Fruit fly (Drosophila melanogaster): Measurements from ENCODE around the gene mRpL1.

DNA sequence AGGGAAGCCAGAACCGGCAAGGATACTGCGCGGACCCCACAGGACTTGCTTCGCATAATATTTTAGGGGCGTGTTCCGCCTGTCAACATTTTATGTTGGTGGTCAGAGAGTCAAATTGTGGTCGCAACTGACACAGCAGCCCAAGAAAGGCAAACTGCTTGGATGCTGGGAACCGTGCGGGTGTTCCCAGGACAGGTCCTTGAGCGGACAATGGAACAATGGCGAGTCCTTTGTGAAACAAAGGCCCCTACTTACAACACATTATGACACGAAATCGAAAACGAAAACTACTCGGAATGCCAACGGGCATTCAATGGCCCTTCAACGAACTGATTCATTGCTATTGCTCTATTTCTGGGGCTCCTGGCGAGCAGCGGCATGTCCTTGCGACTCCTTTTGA, 17.0 kb upstream of the mRpL1 start:
- TF ChIP-seq Sox102F (GFP tag; optimal IDR thresholded peaks at IDR 0.05) (no peak), CG6792 (GFP tag; optimal IDR thresholded peaks at IDR 0.05) (no peak), CG8632 (GFP tag; optimal IDR thresholded peaks at IDR 0.05) (no peak), net (GFP tag; optimal IDR thresholded peaks at IDR 0.05) (no peak)
